Worm (Caenorhabditis elegans): ENCODE measurements around the gene eral-1.

eral-1 gene

ce11 chrII:9601679-9602078, 12.1 kb upstream of the eral-1 start:
- TF ChIP-seq tbp1 (GFP tag; optimal IDR thresholded peaks at IDR 0.05) (peak; percentile 14), attf-5 (GFP tag; optimal IDR thresholded peaks at IDR 0.05) (peak; percentile 22), unc-62 (GFP tag; optimal IDR thresholded peaks at IDR 0.05) (peak; percentile 39), pha-4 (tag; optimal IDR thresholded peaks at IDR 0.05) (peak; percentile 29), mes-4 (tag; optimal IDR thresholded peaks at IDR 0.05) (no peak), F52B5.7 (tag; optimal IDR thresholded peaks at IDR 0.05) (no peak), atf-7 (tag; optimal IDR thresholded peaks at IDR 0.05) (no peak), ets-4 (GFP tag; optimal IDR thresholded peaks at IDR 0.05) (no peak), lsl-1 (GFP tag; optimal IDR thresholded peaks at IDR 0.05) (no peak), chd-7 (tag; optimal IDR thresholded peaks at IDR 0.05) (no peak), let-526 (GFP tag; IDR thresholded peaks at IDR 0.05) (no peak), T26A5.8 (tag; optimal IDR thresholded peaks at IDR 0.05) (no peak), lin-35 (GFP tag; optimal IDR thresholded peaks at IDR 0.05) (peak in 1 of 3 experiments; percentile 27), sea-2 (GFP tag; IDR thresholded peaks at IDR 0.05) (no peak), K12H6.12 (tag; optimal IDR thresholded peaks at IDR 0.05) (no peak), nfya-1 (tag; optimal IDR thresholded peaks at IDR 0.05; ENCODE audit: borderline replicate concordance, insufficient read depth) (no peak), snpc-1.3 (tag; optimal IDR thresholded peaks at IDR 0.05; ENCODE audit: insufficient read depth) (no peak), Y53G8AR.9 (GFP tag; conservative IDR thresholded peaks at IDR 0.05) (no peak), bed-2 (GFP tag; IDR thresholded peaks at IDR 0.05) (no peak), ceh-58 (GFP tag; IDR thresholded peaks at IDR 0.05) (no peak), cebp-1 (GFP tag; IDR thresholded peaks at IDR 0.05) (0 out of 2 replicates have a peak, but pooled peaks have one; percentile 14), cebp-1 (tag; optimal IDR thresholded peaks at IDR 0.05) (peak; percentile 47)

- no peak for TF ChIP-seq F37B4.10 (GFP tag; IDR thresholded peaks at IDR 0.05)
- TF ChIP-seq somi-1 (GFP tag; optimal IDR thresholded peaks at IDR 0.05), result peak; percentile 64
- no peak for TF ChIP-seq B0336.3 (GFP tag; IDR thresholded peaks at IDR 0.05)
- peak; percentile 43 for TF ChIP-seq atf-7 (tag; optimal IDR thresholded peaks at IDR 0.05)
- TF ChIP-seq madf-8 (GFP tag; conservative IDR thresholded peaks at IDR 0.05), result no peak
- TF ChIP-seq zim-3 (tag; optimal IDR thresholded peaks at IDR 0.05), result no peak
- TF ChIP-seq lin-40 (tag; optimal IDR thresholded peaks at IDR 0.05), result peak; percentile 58
- TF ChIP-seq B0019.2 (GFP tag; conservative IDR thresholded peaks at IDR 0.05), result no peak
- TF ChIP-seq let-607 (tag; optimal IDR thresholded peaks at IDR 0.05), result peak; percentile 74 to 83
- peak; percentile 29 for TF ChIP-seq tbp1 (GFP tag; optimal IDR thresholded peaks at IDR 0.05)
- 0 out of 2 replicates have a peak, but pooled peaks have one; percentile 42 for TF ChIP-seq egl-44 (GFP tag; IDR thresholded peaks at IDR 0.05)
- TF ChIP-seq ets-4 (GFP tag; optimal IDR thresholded peaks at IDR 0.05), result peak; percentile 17
- 0 out of 2 replicates have a peak, but pooled peaks have one; percentile 21 for TF ChIP-seq dox-1 (GFP tag; IDR thresholded peaks at IDR 0.05)
- TF ChIP-seq ama-1 (optimal IDR thresholded peaks at IDR 0.05), result peak; percentile 84
- TF ChIP-seq ama-1 (GFP tag; optimal IDR thresholded peaks at IDR 0.05), result no peak
- peak; percentile 83 for TF ChIP-seq nhr-80 (tag; optimal IDR thresholded peaks at IDR 0.05)
- TF ChIP-seq chd-7 (tag; optimal IDR thresholded peaks at IDR 0.05), result peak; percentile 49
- TF ChIP-seq pha-4 (tag; optimal IDR thresholded peaks at IDR 0.05), result no peak
- TF ChIP-seq ztf-22 (GFP tag; optimal IDR thresholded peaks at IDR 0.05), result peak; percentile 26
- TF ChIP-seq F55B11.4 (tag; optimal IDR thresholded peaks at IDR 0.05; ENCODE audit: borderline replicate concordance, insufficient read depth), result no peak
- TF ChIP-seq mel-28 (tag; optimal IDR thresholded peaks at IDR 0.05; ENCODE audit: borderline replicate concordance), result no peak
- TF ChIP-seq ztf-26 (tag; optimal IDR thresholded peaks at IDR 0.05), result peak; percentile 50
- peak in 1 of 3 experiments; percentile 11 for TF ChIP-seq lin-35 (GFP tag; optimal IDR thresholded peaks at IDR 0.05)
- 0 out of 2 replicates have a peak, but pooled peaks have one; percentile 15 for TF ChIP-seq hmg-1.2 (GFP tag; IDR thresholded peaks at IDR 0.05)
- TF ChIP-seq lin-26 (GFP tag; IDR thresholded peaks at IDR 0.05), result no peak
- TF ChIP-seq cebp-1 (GFP tag; IDR thresholded peaks at IDR 0.05), result no peak
- peak; percentile 33 for TF ChIP-seq cebp-1 (tag; optimal IDR thresholded peaks at IDR 0.05)
- TF ChIP-seq lin-54 (GFP tag; optimal IDR thresholded peaks at IDR 0.05), result peak; percentile 9
- peak; percentile 59 for TF ChIP-seq F22D6.2 (tag; optimal IDR thresholded peaks at IDR 0.05)
- 0 out of 2 replicates have a peak, but pooled peaks have one; percentile 23 for TF ChIP-seq Y53G8AR.9 (GFP tag; conservative IDR thresholded peaks at IDR 0.05)
- no peak for TF ChIP-seq rpc-1 (optimal IDR thresholded peaks at IDR 0.05)
- no peak for TF ChIP-seq rpc-1 (tag; optimal IDR thresholded peaks at IDR 0.05)
Observed at ce11 chrII:9601069-9601468, 11.5 kb upstream of the eral-1 start.

Data from whole organism, young adult.